Fruit fly (Drosophila melanogaster): ENCODE measurements around the gene Spp.
A peak's percentile ranks its signal among the peaks of the same experiment; 100 is the strongest.

Spp gene

dm6 chr2L:513035-513434, 31.4 kb downstream of the Spp start (continued):
- TF ChIP-seq gem (tag; optimal IDR thresholded peaks at IDR 0.05): peak; percentile 19
- TF ChIP-seq CG14050 (GFP tag; IDR thresholded peaks at IDR 0.05): 0 out of 3 replicates have a peak, but pooled peaks have one; percentile 23
- no peak for TF ChIP-seq slbo (GFP tag; IDR thresholded peaks at IDR 0.05)

dm6 chr2L:512028-512427, 32.4 kb downstream of the Spp start:
- TF ChIP-seq CG16863 (GFP tag; optimal IDR thresholded peaks at IDR 0.05): peak; percentile 21
- TF ChIP-seq jing (GFP tag; optimal IDR thresholded peaks at IDR 0.05): peak; percentile 69
- peak; percentile 54 for TF ChIP-seq ssp (GFP tag; IDR thresholded peaks at IDR 0.05)
- TF ChIP-seq Ets97D (GFP tag; optimal IDR thresholded peaks at IDR 0.05): no peak
- TF ChIP-seq CG17359 (tag; optimal IDR thresholded peaks at IDR 0.05): peak; percentile 57
- no peak for TF ChIP-seq klu (GFP tag; IDR thresholded peaks at IDR 0.05)
- TF ChIP-seq NC2α (GFP tag; optimal IDR thresholded peaks at IDR 0.05): no peak
- no peak for TF ChIP-seq schlank (tag; optimal IDR thresholded peaks at IDR 0.05)
- peak; percentile 8 for TF ChIP-seq ems (GFP tag; optimal IDR thresholded peaks at IDR 0.05)
- peak; percentile 60 for TF ChIP-seq CG9727 (GFP tag; optimal IDR thresholded peaks at IDR 0.05)
- peak; percentile 28 for TF ChIP-seq corto (GFP tag; optimal IDR thresholded peaks at IDR 0.05)
- TF ChIP-seq sr (GFP tag; IDR thresholded peaks at IDR 0.05): no peak
- TF ChIP-seq Trl (optimal IDR thresholded peaks at IDR 0.05): no peak
- TF ChIP-seq Trl (GFP tag; optimal IDR thresholded peaks at IDR 0.05): no peak
- TF ChIP-seq CG33213 (GFP tag; optimal IDR thresholded peaks at IDR 0.05): peak; percentile 13
- peak; percentile 80 for TF ChIP-seq CG17328 (GFP tag; IDR thresholded peaks at IDR 0.05)
- TF ChIP-seq jumu (GFP tag; optimal IDR thresholded peaks at IDR 0.05): peak; percentile 12
- peak; percentile 77 for TF ChIP-seq dmrt99B (tag; optimal IDR thresholded peaks at IDR 0.05)
- no peak for TF ChIP-seq mirr (GFP tag; optimal IDR thresholded peaks at IDR 0.05)
- TF ChIP-seq CG4328 (GFP tag; optimal IDR thresholded peaks at IDR 0.05): no peak
- no peak for TF ChIP-seq MESR4 (GFP tag; optimal IDR thresholded peaks at IDR 0.05)
- no peak; the same call in 1 of the 2 replicates for TF ChIP-seq E2f1 (GFP tag; IDR thresholded peaks at IDR 0.05)
- no peak for TF ChIP-seq CG8089 (GFP tag; optimal IDR thresholded peaks at IDR 0.05)
- TF ChIP-seq ato (GFP tag; IDR thresholded peaks at IDR 0.05; ENCODE audit: partially characterized antibody): no peak
- TF ChIP-seq Dad (GFP tag; optimal IDR thresholded peaks at IDR 0.05): no peak
- peak; percentile 69 for TF ChIP-seq CG15269 (tag; optimal IDR thresholded peaks at IDR 0.05)
- TF ChIP-seq Dip3 (GFP tag; optimal IDR thresholded peaks at IDR 0.05): no peak
- no peak for TF ChIP-seq pnt (GFP tag; optimal IDR thresholded peaks at IDR 0.05)
- no peak for TF ChIP-seq Hr39 (optimal IDR thresholded peaks at IDR 0.05)
- no peak for TF ChIP-seq zen2 (GFP tag; IDR thresholded peaks at IDR 0.05; ENCODE audit: partially characterized antibody)
- peak; percentile 39 for TF ChIP-seq CG30431 (GFP tag; optimal IDR thresholded peaks at IDR 0.05)
- peak; percentile 37 for TF ChIP-seq ind (GFP tag; optimal IDR thresholded peaks at IDR 0.05)
- peak; percentile 45 for TF ChIP-seq CG2202 (tag; optimal IDR thresholded peaks at IDR 0.05)
- no peak for TF ChIP-seq Stat92E (GFP tag; optimal IDR thresholded peaks at IDR 0.05)
- no peak for TF ChIP-seq pzg (GFP tag; optimal IDR thresholded peaks at IDR 0.05)
- TF ChIP-seq CG3407 (GFP tag; optimal IDR thresholded peaks at IDR 0.05): peak; percentile 43
- TF ChIP-seq Fer2 (tag; optimal IDR thresholded peaks at IDR 0.05): no peak
- no peak for TF ChIP-seq CG14965 (GFP tag; optimal IDR thresholded peaks at IDR 0.05; ENCODE audit: borderline replicate concordance)
- peak; percentile 38 for TF ChIP-seq HmgZ (tag; optimal IDR thresholded peaks at IDR 0.05)
- TF ChIP-seq D19B (GFP tag; optimal IDR thresholded peaks at IDR 0.05): no peak
- TF ChIP-seq Fer3 (tag; optimal IDR thresholded peaks at IDR 0.05): peak; percentile 1
- TF ChIP-seq Hey (tag; optimal IDR thresholded peaks at IDR 0.05): no peak
- TF ChIP-seq pros (GFP tag; optimal IDR thresholded peaks at IDR 0.05): no peak
- TF ChIP-seq crol (GFP tag; IDR thresholded peaks at IDR 0.05): no peak
- no peak for TF ChIP-seq cad (GFP tag; optimal IDR thresholded peaks at IDR 0.05)
- TF ChIP-seq aop (GFP tag; IDR thresholded peaks at IDR 0.05): no peak
- TF ChIP-seq CG18599 (GFP tag; optimal IDR thresholded peaks at IDR 0.05): peak; percentile 29

Data from whole organism, embryonic.